Worm (Caenorhabditis elegans) whole organism, dauer: ENCODE results near the gene C14C6.13.

Experiments
- unc-62 ChIP-seq: sonication (generic microtip); optimal IDR thresholded peaks from 2 replicates; lab custom pipeline; 2017; ENCODE audit warnings: missing biosample characterization, missing genetic modification reagents, missing genetic modification characterization

The C14C6.13 gene

ce11 chrV:587818-588217, 13.3 kb upstream of the C14C6.13 start, which contains the start of gene K06H6.1:
Gene K06H6.1 (plus strand): TSS chrV:588118.
- no peak for TF ChIP-seq unc-62 (GFP tag; lab: Kevin White, UChicago)

- TF ChIP-seq unc-62 (GFP tag; lab: Kevin White, UChicago) = no peak
These were observed 10.9 kb upstream of the C14C6.13 start, which contains the start of gene K06H6.2 for ce11 chrV:585472-585871. Gene K06H6.2 (plus strand): TSS chrV:585772.

- TF ChIP-seq unc-62 (GFP tag; lab: Kevin White, UChicago) = no peak
These were observed 7.1 kb upstream of the C14C6.13 start, which contains the start of gene nstp-7 for ce11 chrV:581616-582015. Gene nstp-7 (plus strand): TSS chrV:581916.

- no peak for TF ChIP-seq unc-62 (GFP tag; lab: Kevin White, UChicago)
These were observed 4.4 kb upstream of the C14C6.13 start, which contains the start of gene K06H6.4 for ce11 chrV:578977-579376. Gene K06H6.4 (plus strand): TSS chrV:579277.

- TF ChIP-seq unc-62 (GFP tag; lab: Kevin White, UChicago) = no peak
These were observed 2.4 kb upstream of the C14C6.13 start for ce11 chrV:576918-577317.

- no peak for TF ChIP-seq unc-62 (GFP tag; lab: Kevin White, UChicago)
These were observed 1.5 kb upstream of the C14C6.13 start, which contains the start of gene K06H6.5 for ce11 chrV:576070-576469. Gene K06H6.5 (plus strand): TSS chrV:576370.

- TF ChIP-seq unc-62 (GFP tag; lab: Kevin White, UChicago) = no peak
These were observed 6.4 kb downstream of the C14C6.13 start, which contains the start of gene sri-72 for ce11 chrV:568105-568504. Gene sri-72 (minus strand): TSS chrV:568205.

- TF ChIP-seq unc-62 (GFP tag; lab: Kevin White, UChicago) = no peak
These were observed 8.6 kb downstream of the C14C6.13 start, which contains the start of gene sri-73 for ce11 chrV:565984-566383. Gene sri-73 (minus strand): TSS chrV:566084.

ce11 chrV:562834-563233, 11.7 kb downstream of the C14C6.13 start, which contains the start of gene C14C6.2:
Gene C14C6.2 (plus strand): TSS chrV:563134.
- no peak for TF ChIP-seq unc-62 (GFP tag; lab: Kevin White, UChicago)

- TF ChIP-seq unc-62 (GFP tag; lab: Kevin White, UChicago) = no peak
These were observed 14.6 kb downstream of the C14C6.13 start, which contains the start of gene srx-7 for ce11 chrV:559940-560339. Gene srx-7 (plus strand): TSS chrV:560195.

- no peak for TF ChIP-seq unc-62 (GFP tag; lab: Kevin White, UChicago)
These were observed 18.5 kb downstream of the C14C6.13 start, which contains the start of gene srx-8 for ce11 chrV:556055-556454. Gene srx-8 (minus strand): TSS chrV:556155.

ce11 chrV:553067-553466, 21.5 kb downstream of the C14C6.13 start, which contains the start of gene C14C6.8:
Gene C14C6.8 (minus strand): TSS chrV:553167.
- no peak for TF ChIP-seq unc-62 (GFP tag; lab: Kevin White, UChicago)

ce11 chrV:552406-552805, 22.1 kb downstream of the C14C6.13 start:
- no peak for TF ChIP-seq unc-62 (GFP tag; lab: Kevin White, UChicago)

- TF ChIP-seq unc-62 (GFP tag; lab: Kevin White, UChicago) = no peak
These were observed 26.6 kb downstream of the C14C6.13 start, which contains the start of gene C14C6.6 for ce11 chrV:547980-548379. Gene C14C6.6 (minus strand): TSS chrV:548080.

ce11 chrV:543169-543568, 31.4 kb downstream of the C14C6.13 start, which contains the start of gene C14C6.3:
Gene C14C6.3 (plus strand): TSS chrV:543469.
- TF ChIP-seq unc-62 (GFP tag; lab: Kevin White, UChicago) = no peak

- TF ChIP-seq unc-62 (GFP tag; lab: Kevin White, UChicago) = no peak
These were observed 33.1 kb downstream of the C14C6.13 start for ce11 chrV:541470-541869.

- TF ChIP-seq unc-62 (GFP tag; lab: Kevin White, UChicago) = no peak
These were observed 35.5 kb downstream of the C14C6.13 start, which contains the start of gene nhr-155 for ce11 chrV:539040-539510. Gene nhr-155 (plus strand): TSS chrV:539460.
